Worm (Caenorhabditis elegans) whole organism, early embryonic: ENCODE measurements around the gene W07A12.4.

Experiments
- B0310.2 ChIP-seq: sonication (generic microtip); optimal IDR thresholded peaks from 2 replicates; lab custom pipeline; 2016; ENCODE audit warnings: mild to moderate bottlenecking, missing genetic modification characterization, missing compliant biosample characterization
- ets-7 ChIP-seq: sonication (generic microtip); optimal IDR thresholded peaks from 2 replicates; lab custom pipeline; 2016; ENCODE audit warnings: missing genotype, missing genetic modification characterization, missing compliant biosample characterization
- flt-1 ChIP-seq: fragments of 200-800 bp; sonication (Bioruptor generic); IDR thresholded peaks from 2 replicates; pipeline ENCODE4 v1.3.6; 2022; ENCODE audit warnings: missing genetic modification characterization, missing compliant biosample characterization
- hmg-4 ChIP-seq: fragments of 200-800 bp; sonication (Bioruptor generic); optimal IDR thresholded peaks from 2 replicates; lab custom pipeline; 2018; ENCODE audit warnings: mild to moderate bottlenecking, missing genetic modification characterization, missing compliant biosample characterization
- scrt-1 ChIP-seq: fragments of 200-800 bp; sonication (Bioruptor generic); IDR thresholded peaks from 2 replicates; pipeline ENCODE4 v1.3.6; 2022; ENCODE audit warnings: missing genetic modification characterization, missing compliant biosample characterization
- sea-1 ChIP-seq: fragments of 200-800 bp; sonication (Bioruptor generic); conservative IDR thresholded peaks from 2 replicates; pipeline ENCODE4 v1.3.6; 2022; ENCODE audit warnings: missing genetic modification characterization, missing compliant biosample characterization
- tbx-37 ChIP-seq: fragments of 200-800 bp; sonication (Bioruptor generic); conservative IDR thresholded peaks from 2 replicates; pipeline ENCODE4 v1.3.6; 2022; ENCODE audit warnings: missing genetic modification reagents, missing genetic modification characterization, missing compliant biosample characterization

Gene W07A12.4

ce11 chrII:9197212-9197611, 51.2 kb downstream of the W07A12.4 start, which contains the start of gene let-23:
let-23 (plus strand) TSS chrII:9197512.
- TF ChIP-seq scrt-1 (no peak), hmg-4 (GFP tag; lab: Kevin White, UChicago) (no peak), ets-7 (tag; lab: Kevin White, UChicago) (no peak), flt-1 (GFP tag; lab: Robert Waterston, UW) (no peak), sea-1 (GFP tag; lab: Robert Waterston, UW) (no peak), B0310.2 (tag; lab: Kevin White, UChicago) (no peak), tbx-37 (no peak)
